Fruit fly (Drosophila melanogaster) whole organism, embryonic: ENCODE data around the gene CG10431.

Source experiments
- CG10321 ChIP-seq: fragments of 200-800 bp; sonication (Bioruptor generic); IDR thresholded peaks from 2 replicates; pipeline ENCODE4 v1.3.6; 2022; ENCODE audit warnings: missing biosample characterization, missing genetic modification characterization
- CG11247 ChIP-seq: fragments of 200-800 bp; sonication (Bioruptor generic); IDR thresholded peaks from 2 replicates; pipeline ENCODE4 v1.3.6; 2022; ENCODE audit warnings: missing biosample characterization, missing genetic modification characterization
- CG11398 ChIP-seq: fragments of 200-800 bp; sonication (Bioruptor generic); optimal IDR thresholded peaks from 2 replicates; lab custom pipeline; 2016; ENCODE audit warnings: missing biosample characterization, missing genetic modification characterization
- CG12104 ChIP-seq: fragments of 200-800 bp; sonication (Bioruptor generic); optimal IDR thresholded peaks from 3 replicates; lab custom pipeline; 2016; ENCODE audit warnings: missing biosample characterization, missing genetic modification characterization
- CG12769 ChIP-seq: fragments of 200-800 bp; sonication (Bioruptor generic); optimal IDR thresholded peaks from 2 replicates; lab custom pipeline; 2019; ENCODE audit warnings: missing biosample characterization, mild to moderate bottlenecking, missing genetic modification characterization, moderate library complexity
- CG13287 ChIP-seq: fragments of 200-800 bp; sonication (Bioruptor generic); IDR thresholded peaks from 2 replicates; pipeline ENCODE4 v1.3.6; 2022; ENCODE audit warnings: missing biosample characterization, missing genetic modification characterization; ENCODE audit not compliant: partially characterized antibody
- CG13296 ChIP-seq: fragments of 200-800 bp; sonication (Bioruptor generic); optimal IDR thresholded peaks from 3 replicates; lab custom pipeline; 2018; ENCODE audit warnings: missing biosample characterization, mild to moderate bottlenecking, missing genetic modification characterization
- CG13624 ChIP-seq: fragments of 200-800 bp; sonication (Bioruptor generic); optimal IDR thresholded peaks from 2 replicates; lab custom pipeline; 2016; ENCODE audit warnings: missing biosample characterization, missing genetic modification characterization
- CG14050 ChIP-seq: fragments of 200-800 bp; sonication (Bioruptor generic); IDR thresholded peaks from 3 replicates; pipeline ENCODE4 v1.3.6; 2022; ENCODE audit warnings: missing biosample characterization, missing genetic modification characterization
- CG14441 ChIP-seq: fragments of 200-800 bp; sonication (Bioruptor generic); IDR thresholded peaks from 2 replicates; pipeline ENCODE4 v1.3.6; 2022; ENCODE audit warnings: missing biosample characterization, missing genetic modification characterization
- CG15514 ChIP-seq: fragments of 200-800 bp; sonication (Bioruptor generic); optimal IDR thresholded peaks from 3 replicates; lab custom pipeline; 2017; ENCODE audit warnings: missing biosample characterization, missing genetic modification characterization, mild to moderate bottlenecking, moderate library complexity, missing genetic modification reagents
- CG3407 ChIP-seq: fragments of 200-800 bp; sonication (Bioruptor generic); optimal IDR thresholded peaks from 2 replicates; lab custom pipeline; 2018; ENCODE audit warnings: missing biosample characterization, mild to moderate bottlenecking, missing genetic modification characterization
- CG4730 ChIP-seq: fragments of 200-800 bp; sonication (Bioruptor generic); IDR thresholded peaks from 2 replicates; pipeline ENCODE4 v1.3.6; 2022; ENCODE audit warnings: missing biosample characterization, missing genetic modification characterization
- CG5245 ChIP-seq: fragments of 200-800 bp; sonication (Bioruptor generic); optimal IDR thresholded peaks from 3 replicates; lab custom pipeline; 2016; ENCODE audit warnings: missing biosample characterization, missing genetic modification characterization
- CG7963 ChIP-seq: fragments of 200-800 bp; sonication (Bioruptor generic); IDR thresholded peaks from 3 replicates; pipeline ENCODE4 v1.3.6; 2022; ENCODE audit warnings: missing biosample characterization, missing genetic modification characterization; ENCODE audit not compliant: partially characterized antibody
- CG9876 ChIP-seq: fragments of 200-800 bp; sonication (Bioruptor generic); optimal IDR thresholded peaks from 2 replicates; lab custom pipeline; 2016; ENCODE audit warnings: missing biosample characterization, missing genetic modification characterization
- CkIIα-i1 ChIP-seq: fragments of 200-800 bp; sonication (Bioruptor generic); IDR thresholded peaks from 2 replicates; pipeline ENCODE4 v1.3.6; 2022; ENCODE audit warnings: missing biosample characterization, missing genetic modification characterization
- D19B ChIP-seq: fragments of 200-800 bp; sonication (Bioruptor generic); optimal IDR thresholded peaks from 2 replicates; lab custom pipeline; 2017; ENCODE audit warnings: missing biosample characterization, mild to moderate bottlenecking, missing genetic modification characterization
- Dip3 ChIP-seq: fragments of 200-800 bp; sonication (Bioruptor generic); optimal IDR thresholded peaks from 3 replicates; lab custom pipeline; 2016; ENCODE audit warnings: missing biosample characterization, missing genetic modification characterization
- Drgx ChIP-seq: fragments of 200-800 bp; sonication (Bioruptor generic); IDR thresholded peaks from 2 replicates; pipeline ENCODE4 v1.3.6; 2022; ENCODE audit warnings: missing biosample characterization, missing genetic modification characterization
- Lpt ChIP-seq: fragments of >200 bp; optimal IDR thresholded peaks from 2 replicates; lab custom pipeline; 2018; ENCODE audit warnings: missing biosample characterization, missing genetic modification characterization
- MTF-1 ChIP-seq: fragments of 200-800 bp; sonication (Bioruptor generic); optimal IDR thresholded peaks from 2 replicates; lab custom pipeline; 2018; ENCODE audit warnings: missing biosample characterization, mild to moderate bottlenecking, missing genetic modification characterization, borderline replicate concordance
- NC2α ChIP-seq: fragments of 200-800 bp; sonication (Bioruptor generic); optimal IDR thresholded peaks from 2 replicates; lab custom pipeline; 2016; ENCODE audit warnings: missing biosample characterization, missing genetic modification characterization
- Pdp1 ChIP-seq, 2 experiments: fragments of 200-800 bp; sonication (Bioruptor generic); optimal IDR thresholded peaks; 3 replicates each; lab custom pipeline; 2016; ENCODE audit warnings: missing biosample characterization in 2 of 2, missing genetic modification characterization in 2 of 2, mild to moderate bottlenecking in 1 of 2, moderate library complexity in 1 of 2
- Side ChIP-seq: fragments of 200-800 bp; sonication (Bioruptor generic); optimal IDR thresholded peaks from 2 replicates; lab custom pipeline; 2016; ENCODE audit warnings: missing biosample characterization, missing genetic modification characterization
- Sry-δ ChIP-seq: fragments of 200-800 bp; sonication (Bioruptor generic); optimal IDR thresholded peaks from 2 replicates; lab custom pipeline; 2016; ENCODE audit warnings: missing biosample characterization, missing genetic modification characterization
- amos ChIP-seq: fragments of 200-800 bp; sonication (Bioruptor generic); IDR thresholded peaks from 2 replicates; pipeline ENCODE4 v1.3.6; 2022; ENCODE audit warnings: missing biosample characterization, missing genetic modification characterization; ENCODE audit not compliant: partially characterized antibody
- ase ChIP-seq: fragments of 200-800 bp; sonication (Bioruptor generic); IDR thresholded peaks from 3 replicates; pipeline ENCODE4 v1.3.6; 2022; ENCODE audit warnings: missing biosample characterization, missing genetic modification characterization
- caup ChIP-seq: fragments of 200-800 bp; sonication (Bioruptor generic); optimal IDR thresholded peaks from 3 replicates; lab custom pipeline; 2017; ENCODE audit warnings: missing biosample characterization, mild to moderate bottlenecking, missing genetic modification characterization, moderate library complexity; ENCODE audit not compliant: severe bottlenecking
- chif ChIP-seq, 2 experiments: fragments of 200-800 bp; sonication (Bioruptor generic); optimal IDR thresholded peaks; 3 replicates each; lab custom pipeline; 2016; ENCODE audit warnings: missing biosample characterization in 2 of 2, missing genetic modification characterization in 2 of 2
- ci ChIP-seq: fragments of 200-800 bp; sonication (Bioruptor generic); IDR thresholded peaks from 3 replicates; pipeline ENCODE4 v1.3.6; 2022; ENCODE audit warnings: missing biosample characterization, missing genetic modification characterization
- dimm ChIP-seq: fragments of 200-800 bp; sonication (Bioruptor generic); IDR thresholded peaks from 2 replicates; pipeline ENCODE4 v1.3.6; 2022; ENCODE audit warnings: missing biosample characterization, missing genetic modification characterization
- ems ChIP-seq: fragments of 200-800 bp; sonication (Bioruptor generic); optimal IDR thresholded peaks from 3 replicates; lab custom pipeline; 2016; ENCODE audit warnings: missing biosample characterization, missing genetic modification characterization
- fd64A ChIP-seq: fragments of 200-800 bp; sonication (Bioruptor generic); optimal IDR thresholded peaks from 3 replicates; lab custom pipeline; 2018; ENCODE audit warnings: missing biosample characterization, mild to moderate bottlenecking, missing genetic modification characterization
- hb ChIP-seq: fragments of 200-800 bp; sonication (Bioruptor generic); IDR thresholded peaks from 3 replicates; pipeline ENCODE4 v1.3.6; 2022; ENCODE audit warnings: missing biosample characterization, missing genetic modification characterization; ENCODE audit not compliant: partially characterized antibody
- her ChIP-seq: fragments of 200-800 bp; sonication (Bioruptor generic); optimal IDR thresholded peaks from 2 replicates; lab custom pipeline; 2016; ENCODE audit warnings: missing biosample characterization, missing genetic modification characterization
- jumu ChIP-seq: fragments of 200-800 bp; sonication (Bioruptor generic); optimal IDR thresholded peaks from 3 replicates; lab custom pipeline; 2016; ENCODE audit warnings: missing biosample characterization, missing genetic modification characterization
- kah ChIP-seq: fragments of 200-800 bp; sonication (Bioruptor generic); optimal IDR thresholded peaks from 2 replicates; lab custom pipeline; 2018; ENCODE audit warnings: missing biosample characterization, mild to moderate bottlenecking, missing genetic modification characterization
- lab ChIP-seq: fragments of 200-800 bp; sonication (Bioruptor generic); optimal IDR thresholded peaks from 3 replicates; lab custom pipeline; 2017; ENCODE audit warnings: missing biosample characterization, missing genetic modification characterization, mild to moderate bottlenecking, moderate library complexity, missing genetic modification reagents
- maf-S ChIP-seq: fragments of 200-800 bp; sonication (Bioruptor generic); optimal IDR thresholded peaks from 2 replicates; lab custom pipeline; 2016; ENCODE audit warnings: missing biosample characterization, missing genetic modification characterization
- mirr ChIP-seq: fragments of 200-800 bp; sonication (Bioruptor generic); optimal IDR thresholded peaks from 3 replicates; lab custom pipeline; 2018; ENCODE audit warnings: missing biosample characterization, mild to moderate bottlenecking, missing genetic modification characterization
- mld ChIP-seq: fragments of 200-800 bp; sonication (Bioruptor generic); IDR thresholded peaks from 3 replicates; pipeline ENCODE4 v1.3.6; 2022; ENCODE audit warnings: missing biosample characterization, missing genetic modification characterization; ENCODE audit not compliant: partially characterized antibody
- run ChIP-seq: fragments of 200-800 bp; sonication (Bioruptor generic); optimal IDR thresholded peaks from 3 replicates; lab custom pipeline; 2018; ENCODE audit warnings: missing biosample characterization, mild to moderate bottlenecking, missing genetic modification characterization
- ssp ChIP-seq: fragments of 200-800 bp; sonication (Bioruptor generic); IDR thresholded peaks from 2 replicates; pipeline ENCODE4 v1.3.6; 2022; ENCODE audit warnings: missing biosample characterization, missing genetic modification characterization
- sug ChIP-seq: fragments of 200-800 bp; optimal IDR thresholded peaks from 2 replicates; lab custom pipeline; 2019; ENCODE audit warnings: missing biosample characterization, mild to moderate bottlenecking, missing genetic modification characterization, moderate library complexity
- toy ChIP-seq: fragments of 200-800 bp; sonication (Bioruptor generic); IDR thresholded peaks from 2 replicates; pipeline ENCODE4 v1.3.6; 2022; ENCODE audit warnings: missing biosample characterization, missing genetic modification characterization
- ttk ChIP-seq: fragments of 200-800 bp; sonication (Bioruptor generic); IDR thresholded peaks from 2 replicates; pipeline ENCODE4 v2.1.2; 2022; ENCODE audit warnings: missing biosample characterization, missing genetic modification characterization
- vnd ChIP-seq: fragments of 200-800 bp; sonication (Bioruptor generic); IDR thresholded peaks from 3 replicates; pipeline ENCODE4 v1.3.6; 2022; ENCODE audit warnings: missing biosample characterization, missing genetic modification characterization; ENCODE audit not compliant: partially characterized antibody
- zf30C ChIP-seq: fragments of 200-800 bp; sonication (Bioruptor generic); optimal IDR thresholded peaks from 3 replicates; lab custom pipeline; 2018; ENCODE audit warnings: missing biosample characterization, mild to moderate bottlenecking, missing genetic modification characterization

The CG10431 gene

dm6 chr2L:18944175-18945012, 30.1 kb upstream of the CG10431 start (continued):
- TF ChIP-seq Sry-δ (GFP tag; lab: Kevin White, UChicago) (peak; percentile 61), CG11398 (GFP tag; lab: Kevin White, UChicago) (no peak), CG13624 (no peak), NC2α (no peak), Drgx (GFP tag; lab: Robert Waterston, UW) (no peak), D19B (GFP tag; lab: Kevin White, UChicago) (no peak), CG9876 (GFP tag; lab: Kevin White, UChicago) (no peak), Dip3 (GFP tag; lab: Kevin White, UChicago) (no peak), caup (GFP tag; lab: Kevin White, UChicago) (peak; percentile 21), CG10321 (no peak), CG13287 (GFP tag; lab: Robert Waterston, UW) (no peak), lab (GFP tag; lab: Kevin White, UChicago) (peak; percentile 60), maf-S (GFP tag; lab: Kevin White, UChicago) (no peak), MTF-1 (no peak), Pdp1 (GFP tag; optimal IDR thresholded peaks at IDR 0.05; lab: Kevin White, UChicago) (peak in 1 of 2 experiments; percentile 8), dimm (GFP tag; lab: Robert Waterston, UW) (no peak), CG15514 (GFP tag; lab: Kevin White, UChicago) (peak; percentile 92), mld (no peak), Side (no peak), CG12104 (no peak), CG4730 (GFP tag; lab: Robert Waterston, UW) (no peak), CG13296 (GFP tag; lab: Kevin White, UChicago) (peak; percentile 69), fd64A (GFP tag; lab: Kevin White, UChicago) (peak; percentile 43), kah (GFP tag; lab: Kevin White, UChicago) (no peak), CG12769 (tag; lab: Kevin White, UChicago) (peak; percentile 81), ems (no peak), vnd (no peak), hb (GFP tag; lab: Robert Waterston, UW) (no peak), run (tag; lab: Kevin White, UChicago) (peak; percentile 39), CG7963 (GFP tag; lab: Robert Waterston, UW) (no peak), CG5245 (GFP tag; lab: Kevin White, UChicago) (no peak), ttk (GFP tag; lab: Robert Waterston, UW) (no peak), CG3407 (GFP tag; lab: Kevin White, UChicago) (peak; percentile 15), chif (GFP tag; optimal IDR thresholded peaks at IDR 0.05; lab: Kevin White, UChicago) (no peak), her (GFP tag; lab: Kevin White, UChicago) (no peak), sug (tag; lab: Kevin White, UChicago) (peak; percentile 48), toy (GFP tag; lab: Robert Waterston, UW) (no peak), ssp (GFP tag; lab: Robert Waterston, UW) (no peak), ci (GFP tag; lab: Robert Waterston, UW) (no peak), zf30C (no peak), CG11247 (no peak), Lpt (GFP tag; lab: Kevin White, UChicago) (no peak), CG14050 (no peak), CkIIα-i1 (GFP tag; lab: Robert Waterston, UW) (no peak), jumu (GFP tag; lab: Kevin White, UChicago) (no peak), mirr (GFP tag; lab: Kevin White, UChicago) (peak; percentile 34), ase (GFP tag; lab: Robert Waterston, UW) (no peak), amos (GFP tag; lab: Robert Waterston, UW) (no peak), CG14441 (GFP tag; lab: Robert Waterston, UW) (no peak)
